Fruit fly (Drosophila melanogaster): ENCODE measurements around the gene CG15422.

dm6 chr2L:4028697-4029096 lies 23.9 kb downstream of the CG15422 start:
- TF ChIP-seq usp (GFP tag; optimal IDR thresholded peaks at IDR 0.05) (no peak), Dll (optimal IDR thresholded peaks at IDR 0.05) (no peak), CG8478 (optimal IDR thresholded peaks at IDR 0.05) (no peak), EcR (GFP tag; optimal IDR thresholded peaks at IDR 0.05) (no peak)
